Worm (Caenorhabditis elegans) whole organism, young adult: Measurements from ENCODE around the gene mrpl-18.

Source experiments
- lin-35 ChIP-seq, 3 experiments: fragments of 150-350 bp in 2 of 3; sonication (generic microtip) in 1 of 3; optimal IDR thresholded peaks; 2 replicates each; lab custom pipeline; 2014 to 2018; ENCODE audit warnings: missing biosample characterization in 3 of 3, missing genetic modification characterization in 3 of 3, missing genetic modification reagents in 3 of 3
- lir-1 ChIP-seq: fragments of 200-800 bp; sonication (Bioruptor generic); conservative IDR thresholded peaks from 2 replicates; pipeline ENCODE4 v1.3.6; 2022; ENCODE audit warnings: missing genetic modification reagents, missing genetic modification characterization, missing compliant biosample characterization
- nfya-1 ChIP-seq: sonication (generic microtip); optimal IDR thresholded peaks from 2 replicates; lab custom pipeline; 2017; ENCODE audit warnings: antibody characterized with exemption, missing compliant biosample characterization, missing genetic modification characterization, borderline replicate concordance; ENCODE audit not compliant: insufficient read depth
- nhr-90 ChIP-seq: sonication (generic microtip); optimal IDR thresholded peaks from 2 replicates; lab custom pipeline; 2016; ENCODE audit warnings: missing genotype, mild to moderate bottlenecking, missing genetic modification characterization, missing compliant biosample characterization
- snpc-4 ChIP-seq, 5 experiments: fragments of 150-350 bp in 1 of 5; sonication (generic microtip) in 4 of 5; optimal IDR thresholded peaks; 2 replicates each; lab custom pipeline; 2014 to 2018; ENCODE audit warnings: missing genetic modification characterization in 5 of 5, missing biosample characterization in 3 of 5, antibody characterized with exemption in 2 of 5, mild to moderate bottlenecking in 2 of 5, missing compliant biosample characterization in 2 of 5, missing genotype in 2 of 5, moderate library complexity in 2 of 5, missing genetic modification reagents in 1 of 5
- somi-1 ChIP-seq: fragments of 200-800 bp; sonication (Bioruptor generic); optimal IDR thresholded peaks from 2 replicates; lab custom pipeline; 2018; ENCODE audit warnings: mild to moderate bottlenecking, missing genetic modification characterization, missing compliant biosample characterization
- sptf-2 ChIP-seq: fragments of 200-800 bp; sonication (Bioruptor generic); optimal IDR thresholded peaks from 2 replicates; lab custom pipeline; 2018; ENCODE audit warnings: mild to moderate bottlenecking, missing genetic modification characterization, missing compliant biosample characterization
- unc-130 ChIP-seq: sonication (generic microtip); optimal IDR thresholded peaks from 2 replicates; lab custom pipeline; 2016; ENCODE audit warnings: missing genetic modification reagents, missing genetic modification characterization, missing compliant biosample characterization
- unc-62 ChIP-seq: fragments of 150-350 bp; optimal IDR thresholded peaks from 2 replicates; lab custom pipeline; 2014; ENCODE audit warnings: missing biosample characterization, missing genetic modification reagents, missing genetic modification characterization
- ztf-3 ChIP-seq: fragments of 200-800 bp; sonication (Bioruptor generic); optimal IDR thresholded peaks from 2 replicates; lab custom pipeline; 2018; ENCODE audit warnings: mild to moderate bottlenecking, missing genetic modification characterization, missing compliant biosample characterization

DNA sequence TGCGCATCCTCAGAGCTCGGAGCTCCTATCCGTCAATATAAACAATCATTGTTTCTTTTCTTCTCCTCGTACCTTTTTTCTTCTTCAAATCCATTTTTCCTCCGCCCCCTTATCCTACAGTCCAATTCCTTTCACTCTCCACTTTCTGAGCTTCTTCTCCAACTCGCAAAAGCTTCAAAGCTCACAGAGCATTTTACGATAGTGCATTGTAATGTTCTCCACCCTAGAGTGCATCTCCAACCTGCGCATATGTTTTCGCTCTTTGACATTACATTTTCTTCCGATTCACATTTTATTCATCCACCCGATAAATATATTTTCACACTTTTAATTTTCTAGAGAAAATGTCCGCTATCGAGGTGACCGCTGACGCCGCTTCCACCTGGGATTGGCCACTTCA lies 7.0 kb upstream of the mrpl-18 start, which contains the start of gene hsp-12.2:
- TF ChIP-seq somi-1, result no peak
- no peak for TF ChIP-seq unc-130 (GFP tag; lab: Kevin White, UChicago)
- TF ChIP-seq lin-35 (GFP tag; optimal IDR thresholded peaks at IDR 0.05; lab: Kevin White, UChicago), result no peak
- TF ChIP-seq nhr-90 (tag; lab: Kevin White, UChicago), result no peak
- TF ChIP-seq sptf-2 (GFP tag; lab: Kevin White, UChicago), result no peak
- TF ChIP-seq snpc-4 (GFP tag; optimal IDR thresholded peaks at IDR 0.05; lab: Kevin White, UChicago), result no peak
- TF ChIP-seq snpc-4 (tag; optimal IDR thresholded peaks at IDR 0.05; lab: Kevin White, UChicago), result no peak
- TF ChIP-seq lir-1 (GFP tag; lab: Robert Waterston, UW), result no peak
- no peak for TF ChIP-seq ztf-3
- no peak for TF ChIP-seq nfya-1 (tag; lab: Kevin White, UChicago)
- TF ChIP-seq unc-62 (GFP tag; lab: Kevin White, UChicago), result no peak
